Worm (Caenorhabditis elegans): ENCODE measurements around the gene txt-5.

txt-5 gene

ce11 chrV:7820270-7820669 is 16.7 kb downstream of the txt-5 start, which contains the start of gene lbp-4:
lbp-4 (plus strand) TSS chrV:7820578.
- TF ChIP-seq fkh-10 (GFP tag; optimal IDR thresholded peaks at IDR 0.05) (no peak), Y105C5A.15 (GFP tag; IDR thresholded peaks at IDR 0.05) (no peak), jun-1 (tag; optimal IDR thresholded peaks at IDR 0.05) (no peak), nhr-77 (tag; optimal IDR thresholded peaks at IDR 0.05) (peak; percentile 57), hlh-30 (tag; optimal IDR thresholded peaks at IDR 0.05; ENCODE audit: insufficient read depth) (no peak), ztf-7 (tag; optimal IDR thresholded peaks at IDR 0.05) (no peak), duxl-1 (tag; optimal IDR thresholded peaks at IDR 0.05; ENCODE audit: poor library complexity) (no peak), mep-1 (tag; optimal IDR thresholded peaks at IDR 0.05) (peak; percentile 61), hlh-11 (tag; optimal IDR thresholded peaks at IDR 0.05) (peak; percentile 8), dmd-6 (GFP tag; IDR thresholded peaks at IDR 0.05) (peak; percentile 41; the same call in 1 of the 2 replicates), pqm-1 (tag; optimal IDR thresholded peaks at IDR 0.05) (peak; percentile 56), mxl-3 (GFP tag; optimal IDR thresholded peaks at IDR 0.05) (no peak), nhr-28 (tag; optimal IDR thresholded peaks at IDR 0.05) (peak; percentile 32), aha-1 (tag) (peak; percentile 17), spr-1 (tag; optimal IDR thresholded peaks at IDR 0.05) (no peak), zfp-2 (tag; optimal IDR thresholded peaks at IDR 0.05) (no peak), lin-38 (GFP tag; IDR thresholded peaks at IDR 0.05) (peak; percentile 88), skn-1 (tag; optimal IDR thresholded peaks at IDR 0.05) (no peak), daf-8 (GFP tag; IDR thresholded peaks at IDR 0.05) (no peak), mes-2 (tag; optimal IDR thresholded peaks at IDR 0.05; ENCODE audit: poor library complexity, severe bottlenecking) (peak; percentile 89), lsy-2 (tag; optimal IDR thresholded peaks at IDR 0.05) (peak in 1 of 2 experiments; percentile 64), gei-8 (GFP tag; optimal IDR thresholded peaks at IDR 0.05) (no peak), aly-2 (tag; optimal IDR thresholded peaks at IDR 0.05) (no peak), ztf-11 (tag; optimal IDR thresholded peaks at IDR 0.05) (no peak), unc-130 (GFP tag; optimal IDR thresholded peaks at IDR 0.05) (peak; percentile 15), dpl-1 (GFP tag; optimal IDR thresholded peaks at IDR 0.05) (peak; percentile 23), attf-4 (tag; optimal IDR thresholded peaks at IDR 0.05) (no peak), ceh-44 (GFP tag; IDR thresholded peaks at IDR 0.05) (no peak), Y48G9A.11 (GFP tag; IDR thresholded peaks at IDR 0.05) (no peak), nhr-102 (tag; optimal IDR thresholded peaks at IDR 0.05) (no peak), dmd-8 (GFP tag; IDR thresholded peaks at IDR 0.05) (no peak), hif-1 (tag; optimal IDR thresholded peaks at IDR 0.05) (peak in 1 of 2 experiments; percentile 46)

DNA sequence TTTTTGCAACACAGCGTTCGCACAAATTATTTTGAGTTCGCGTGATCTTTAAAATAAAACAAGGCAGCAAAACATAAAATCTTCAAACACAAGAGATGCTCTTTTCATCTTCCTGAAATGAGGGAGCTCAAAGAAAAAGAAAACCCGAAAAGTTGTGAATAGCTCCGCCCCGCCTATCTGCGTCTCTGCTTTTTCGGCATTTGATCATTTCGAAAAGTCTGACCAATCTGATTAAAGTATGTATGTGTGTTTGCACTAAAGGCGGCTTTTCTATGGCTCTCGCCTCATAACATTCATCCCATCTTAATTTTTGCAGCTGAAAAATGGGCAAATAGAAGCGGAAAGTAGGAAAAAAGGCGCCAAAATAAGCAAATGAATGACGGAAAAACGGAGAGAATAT is 17.3 kb downstream of the txt-5 start:
- TF ChIP-seq lsy-2 (tag; optimal IDR thresholded peaks at IDR 0.05) (no peak), fkh-10 (GFP tag; optimal IDR thresholded peaks at IDR 0.05) (peak; percentile 19), R02D3.7 (tag; optimal IDR thresholded peaks at IDR 0.05) (no peak)

DNA sequence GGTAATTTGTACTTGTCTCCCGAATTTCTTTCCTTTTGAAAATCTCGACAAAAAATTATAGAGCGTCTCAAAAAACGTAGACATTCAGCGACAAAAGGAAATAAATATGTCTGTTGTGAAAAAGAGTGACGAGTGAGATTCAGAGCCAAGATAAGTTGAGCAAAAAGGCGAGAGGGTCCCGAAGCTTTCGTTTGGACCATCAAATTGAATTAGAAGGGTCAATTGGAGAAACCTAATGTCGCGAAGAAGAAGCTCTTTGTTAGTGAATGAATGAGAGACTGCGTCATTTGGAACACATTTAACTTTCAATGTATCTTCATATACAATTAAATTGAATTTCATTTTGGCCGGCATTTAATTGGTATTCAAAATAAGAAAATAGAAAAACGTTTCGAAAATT is 20.4 kb downstream of the txt-5 start:
- no peak for TF ChIP-seq saeg-2 (GFP tag; IDR thresholded peaks at IDR 0.05)
- TF ChIP-seq hif-1 (tag; optimal IDR thresholded peaks at IDR 0.05) = no peak
- no peak for TF ChIP-seq daf-16 (GFP tag; optimal IDR thresholded peaks at IDR 0.05)
- TF ChIP-seq daf-16 (tag; optimal IDR thresholded peaks at IDR 0.05) = no peak
- TF ChIP-seq T26A8.4 (GFP tag; IDR thresholded peaks at IDR 0.05) = no peak
- no peak for TF ChIP-seq F26F4.8 (GFP tag; conservative IDR thresholded peaks at IDR 0.05)
- TF ChIP-seq ces-1 (GFP tag; optimal IDR thresholded peaks at IDR 0.05) = peak; percentile 65
- no peak for TF ChIP-seq Y105C5A.15 (GFP tag; IDR thresholded peaks at IDR 0.05)
- no peak for TF ChIP-seq lin-29 (GFP tag; IDR thresholded peaks at IDR 0.05)
- peak; percentile 56 for TF ChIP-seq fkh-10 (GFP tag; optimal IDR thresholded peaks at IDR 0.05)
- 0 out of 2 replicates have a peak, but pooled peaks have one; percentile 31 for TF ChIP-seq ctbp-1 (GFP tag; IDR thresholded peaks at IDR 0.05)
- TF ChIP-seq nhr-48 (tag; optimal IDR thresholded peaks at IDR 0.05) = no peak
- no peak for TF ChIP-seq rbr-2 (tag; optimal IDR thresholded peaks at IDR 0.05)
- no peak for TF ChIP-seq ama-1 (optimal IDR thresholded peaks at IDR 0.05)
- no peak for TF ChIP-seq lir-3 (tag; optimal IDR thresholded peaks at IDR 0.05)
- no peak for TF ChIP-seq F44E2.7 (GFP tag; IDR thresholded peaks at IDR 0.05)
- TF ChIP-seq mxl-3 (GFP tag; optimal IDR thresholded peaks at IDR 0.05) = no peak
- no peak for TF ChIP-seq lin-39 (tag; optimal IDR thresholded peaks at IDR 0.05)
- no peak for TF ChIP-seq duxl-1 (tag; optimal IDR thresholded peaks at IDR 0.05; ENCODE audit: poor library complexity)
- no peak for TF ChIP-seq fos-1 (tag; optimal IDR thresholded peaks at IDR 0.05)
- TF ChIP-seq daf-12 (tag; optimal IDR thresholded peaks at IDR 0.05) = no peak
